Fruit fly (Drosophila melanogaster): ENCODE measurements around the gene spdi.
A peak's percentile ranks its signal among the peaks of the same experiment; 100 is the strongest.

Gene spdi

dm6 chrX:581825-582224, 38.2 kb downstream of the spdi start, which contains the start of gene vnd (continued):
- TF ChIP-seq Side (GFP tag; optimal IDR thresholded peaks at IDR 0.05) (peak; percentile 5), dpn (GFP tag; optimal IDR thresholded peaks at IDR 0.05) (no peak), dm (GFP tag; optimal IDR thresholded peaks at IDR 0.05) (no peak), vnd (GFP tag; IDR thresholded peaks at IDR 0.05; ENCODE audit: partially characterized antibody) (peak; percentile 25; the same call in 1 of the 3 replicates), D (optimal IDR thresholded peaks at IDR 0.05) (no peak), D (GFP tag; optimal IDR thresholded peaks at IDR 0.05) (peak; percentile 2), onecut (GFP tag; IDR thresholded peaks at IDR 0.05) (0 out of 2 replicates have a peak, but pooled peaks have one; percentile 13), Sry-β (GFP tag; optimal IDR thresholded peaks at IDR 0.05) (no peak), bsh (GFP tag; optimal IDR thresholded peaks at IDR 0.05) (peak in 1 of 2 experiments; percentile 27), bab2 (GFP tag; optimal IDR thresholded peaks at IDR 0.05) (peak; percentile 31), nmo (GFP tag; optimal IDR thresholded peaks at IDR 0.05) (no peak), CG12391 (tag; optimal IDR thresholded peaks at IDR 0.05) (no peak), twi (tag; optimal IDR thresholded peaks at IDR 0.05) (peak; percentile 15), nom (GFP tag; optimal IDR thresholded peaks at IDR 0.05) (peak; percentile 16), bcd (GFP tag; optimal IDR thresholded peaks at IDR 0.05) (no peak), CG3281 (GFP tag; optimal IDR thresholded peaks at IDR 0.05) (no peak)

dm6 chrX:580635-581034, 39.4 kb downstream of the spdi start:
- TF ChIP-seq grn (GFP tag; optimal IDR thresholded peaks at IDR 0.05) (peak; percentile 68), Nf-YB (GFP tag; optimal IDR thresholded peaks at IDR 0.05) (peak; percentile 91), yki (optimal IDR thresholded peaks at IDR 0.05) (no peak), ash1 (GFP tag; optimal IDR thresholded peaks at IDR 0.05) (peak; percentile 6), Med (GFP tag) (peak; percentile 51), Nf-YC (tag; optimal IDR thresholded peaks at IDR 0.05) (peak; percentile 91), Nf-YA (GFP tag; IDR thresholded peaks at IDR 0.05) (peak; percentile 24; the same call in 1 of the 2 replicates), CG10654 (GFP tag; optimal IDR thresholded peaks at IDR 0.05) (no peak), Pdp1 (GFP tag; optimal IDR thresholded peaks at IDR 0.05) (no peak), ci (GFP tag; IDR thresholded peaks at IDR 0.05) (peak; percentile 45; the same call in 1 of the 3 replicates), Adf1 (GFP tag; IDR thresholded peaks at IDR 0.05) (peak; percentile 21; the same call in 1 of the 2 replicates), sima (GFP tag; optimal IDR thresholded peaks at IDR 0.05) (no peak), rib (GFP tag; IDR thresholded peaks at IDR 0.05) (no peak), CG5180 (GFP tag; optimal IDR thresholded peaks at IDR 0.05) (peak; percentile 52), CG12391 (tag; optimal IDR thresholded peaks at IDR 0.05) (no peak), CG7839 (tag; optimal IDR thresholded peaks at IDR 0.05) (no peak), CG10321 (GFP tag; IDR thresholded peaks at IDR 0.05) (peak; percentile 84), sug (tag; optimal IDR thresholded peaks at IDR 0.05) (peak; percentile 90), GATAe (GFP tag; conservative IDR thresholded peaks at IDR 0.05) (0 out of 2 replicates have a peak, but pooled peaks have one; percentile 19), exex (tag; optimal IDR thresholded peaks at IDR 0.05) (peak; percentile 55), mirr (GFP tag; optimal IDR thresholded peaks at IDR 0.05) (peak; percentile 32), CG6175 (GFP tag; IDR thresholded peaks at IDR 0.05) (peak; percentile 56; the same call in 1 of the 3 replicates), CG14860 (GFP tag; IDR thresholded peaks at IDR 0.05; ENCODE audit: partially characterized antibody) (no peak), CG14441 (GFP tag; IDR thresholded peaks at IDR 0.05) (no peak), CG4854 (GFP tag; optimal IDR thresholded peaks at IDR 0.05) (no peak), Vsx1 (GFP tag; optimal IDR thresholded peaks at IDR 0.05) (peak; percentile 80), CG1832 (GFP tag; optimal IDR thresholded peaks at IDR 0.05) (peak; percentile 18), CG34376 (GFP tag; optimal IDR thresholded peaks at IDR 0.05) (no peak), Deaf1 (tag; optimal IDR thresholded peaks at IDR 0.05) (peak; percentile 62)
